Fruit fly (Drosophila melanogaster): ENCODE measurements around the gene CG7453.
A peak's percentile ranks its signal among the peaks of the same experiment; 100 is the strongest.

CG7453 gene

dm6 chrX:19225304-19225640 is 45.3 kb downstream of the CG7453 start (continued):
- TF ChIP-seq Blimp-1 (GFP tag; optimal IDR thresholded peaks at IDR 0.05) = peak; percentile 64
- no peak for TF ChIP-seq ara (GFP tag; IDR thresholded peaks at IDR 0.05)
- no peak for TF ChIP-seq nerfin-1 (tag; optimal IDR thresholded peaks at IDR 0.05)
- TF ChIP-seq repo (GFP tag; optimal IDR thresholded peaks at IDR 0.05) = no peak
- TF ChIP-seq aop (GFP tag; IDR thresholded peaks at IDR 0.05) = no peak
- TF ChIP-seq CG18011 (GFP tag; optimal IDR thresholded peaks at IDR 0.05) = no peak
- TF ChIP-seq CG8924 (tag; optimal IDR thresholded peaks at IDR 0.05) = peak; percentile 20
- no peak for TF ChIP-seq da (GFP tag; optimal IDR thresholded peaks at IDR 0.05)
- TF ChIP-seq HLH3B (GFP tag; IDR thresholded peaks at IDR 0.05) = no peak

dm6 chrX:19229855-19230433 is 50.0 kb downstream of the CG7453 start:
- peak; percentile 40; the same call in 1 of the 2 replicates for TF ChIP-seq Drgx (GFP tag; IDR thresholded peaks at IDR 0.05)
- no peak for TF ChIP-seq Jarid2 (GFP tag; optimal IDR thresholded peaks at IDR 0.05)
